Fruit fly (Drosophila melanogaster): ENCODE data around the gene Nup205.

DNA sequence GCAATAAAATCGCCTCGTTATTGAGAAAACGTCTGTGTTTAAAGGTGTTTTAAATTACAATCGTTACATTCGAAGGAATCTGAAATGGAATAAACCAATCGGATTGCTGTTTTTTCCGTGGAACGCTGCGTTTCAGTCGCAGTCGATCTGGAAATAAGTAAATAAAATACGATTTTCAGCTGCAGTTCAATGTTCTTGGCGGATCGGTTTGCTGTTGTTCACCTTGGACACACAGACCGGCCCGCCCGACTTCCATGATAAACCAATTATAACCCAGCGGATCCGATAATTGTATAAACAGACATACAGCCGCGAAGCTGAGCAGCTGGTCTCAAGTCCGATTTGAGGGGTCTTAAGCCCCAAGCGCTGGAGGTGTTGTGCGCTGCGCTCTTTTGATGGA lies 11.7 kb upstream of the Nup205 start:
- TF ChIP-seq spab (GFP tag; optimal IDR thresholded peaks at IDR 0.05) (no peak), esn (GFP tag; optimal IDR thresholded peaks at IDR 0.05) (no peak), CG16779 (tag; optimal IDR thresholded peaks at IDR 0.05) (no peak), fd59A (GFP tag; optimal IDR thresholded peaks at IDR 0.05) (no peak), Hr38 (GFP tag; optimal IDR thresholded peaks at IDR 0.05) (no peak), CG3032 (tag; optimal IDR thresholded peaks at IDR 0.05) (no peak), Gug (GFP tag; IDR thresholded peaks at IDR 0.05) (no peak), net (GFP tag; optimal IDR thresholded peaks at IDR 0.05) (no peak), CG6854 (GFP tag; optimal IDR thresholded peaks at IDR 0.05) (no peak), Lpt (GFP tag; optimal IDR thresholded peaks at IDR 0.05) (no peak), Eip93F (GFP tag; optimal IDR thresholded peaks at IDR 0.05) (no peak), CG3919 (GFP tag; optimal IDR thresholded peaks at IDR 0.05) (no peak), CG11902 (GFP tag; optimal IDR thresholded peaks at IDR 0.05) (no peak), ss (GFP tag; optimal IDR thresholded peaks at IDR 0.05) (no peak)

All from whole organism, prepupa.